Worm (Caenorhabditis elegans) whole organism, mixed stage, embryonic: Measurements from ENCODE around the gene sri-33.

Experiments
- ces-1 ChIP-seq: fragments of 150-350 bp; optimal IDR thresholded peaks from 2 replicates; lab custom pipeline; 2014; ENCODE audit warnings: missing biosample characterization, missing genetic modification reagents, missing genetic modification characterization
- drap-1 ChIP-seq: fragments of 200-800 bp; sonication (Bioruptor generic); optimal IDR thresholded peaks from 3 replicates; lab custom pipeline; 2018; ENCODE audit warnings: mild to moderate bottlenecking, missing genetic modification characterization, missing compliant biosample characterization
- elt-1 ChIP-seq: sonication (generic microtip); optimal IDR thresholded peaks from 2 replicates; lab custom pipeline; 2017; ENCODE audit warnings: missing genetic modification characterization, mild to moderate bottlenecking, missing compliant biosample characterization, antibody characterized with exemption, moderate library complexity, borderline replicate concordance; ENCODE audit not compliant: insufficient read depth
- elt-3 ChIP-seq: fragments of 150-350 bp; optimal IDR thresholded peaks from 2 replicates; lab custom pipeline; 2014; ENCODE audit warnings: missing biosample characterization, missing genetic modification characterization
- lin-13 ChIP-seq: fragments of 150-350 bp; optimal IDR thresholded peaks from 2 replicates; lab custom pipeline; 2014; ENCODE audit warnings: missing biosample characterization, missing genetic modification characterization
- lin-32 ChIP-seq: fragments of 200-800 bp; sonication (Bioruptor generic); optimal IDR thresholded peaks from 2 replicates; lab custom pipeline; 2018; ENCODE audit warnings: mild to moderate bottlenecking, missing genetic modification characterization, missing compliant biosample characterization
- lsy-2 ChIP-seq: fragments of 150-350 bp; optimal IDR thresholded peaks from 2 replicates; lab custom pipeline; 2014; ENCODE audit warnings: missing biosample characterization, missing genetic modification characterization
- mab-5 ChIP-seq: fragments of 150-350 bp; optimal IDR thresholded peaks from 2 replicates; lab custom pipeline; 2014; ENCODE audit warnings: missing biosample characterization, missing genetic modification characterization
- mep-1 ChIP-seq: fragments of 150-350 bp; optimal IDR thresholded peaks from 2 replicates; lab custom pipeline; 2017; ENCODE audit warnings: missing biosample characterization, missing genetic modification reagents, missing genetic modification characterization, inconsistent platforms
- nhr-2 ChIP-seq: fragments of 150-350 bp; optimal IDR thresholded peaks from 2 replicates; lab custom pipeline; 2014; ENCODE audit warnings: missing biosample characterization, missing genetic modification characterization
- nhr-237 ChIP-seq: fragments of 150-350 bp; optimal IDR thresholded peaks from 2 replicates; lab custom pipeline; 2014; ENCODE audit warnings: missing biosample characterization, missing genetic modification characterization
- unc-62 ChIP-seq: fragments of 150-350 bp; optimal IDR thresholded peaks from 2 replicates; lab custom pipeline; 2014; ENCODE audit warnings: missing biosample characterization, missing genetic modification reagents, missing genetic modification characterization

DNA sequence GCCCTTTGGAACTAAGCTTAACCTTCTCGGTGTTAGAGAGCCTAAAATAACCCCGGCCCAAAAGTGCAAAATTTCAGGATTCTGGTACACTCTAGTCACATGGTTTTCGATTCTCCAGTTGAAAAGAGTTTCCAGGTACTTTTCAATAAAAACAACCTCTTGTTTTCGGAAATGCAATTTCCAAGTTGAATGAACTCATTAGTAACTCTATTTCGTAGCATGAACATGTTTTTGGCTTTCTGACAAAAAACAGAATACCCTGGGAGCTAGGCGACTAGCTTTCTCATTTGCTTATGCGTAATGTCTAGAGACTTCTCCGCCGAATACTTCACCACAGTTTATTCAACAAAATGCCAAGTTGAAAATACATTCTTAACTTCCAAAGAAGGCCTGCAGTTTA lies 33.4 kb downstream of the sri-33 start, which contains the start of gene srh-71:
- TF ChIP-seq elt-3 (tag; lab: Kevin White, UChicago) (no peak), ces-1 (no peak), lin-32 (no peak), nhr-237 (tag; lab: Kevin White, UChicago) (no peak), mab-5 (tag; lab: Kevin White, UChicago) (no peak), lsy-2 (tag; lab: Kevin White, UChicago) (no peak), mep-1 (no peak), unc-62 (GFP tag; lab: Kevin White, UChicago) (no peak), drap-1 (no peak), nhr-2 (no peak), lin-13 (tag; lab: Kevin White, UChicago) (no peak), elt-1 (no peak)
